Worm (Caenorhabditis elegans) whole organism, midembryonic: Measurements from ENCODE around the gene T05C1.1.

ENCODE experiments used
- T22C8.4 ChIP-seq: fragments of 200-800 bp; sonication (Bioruptor generic); IDR thresholded peaks from 2 replicates; pipeline ENCODE4 v1.3.6; 2022; ENCODE audit warnings: missing genetic modification characterization, missing compliant biosample characterization
- flt-1 ChIP-seq: fragments of 200-800 bp; sonication (Bioruptor generic); IDR thresholded peaks from 2 replicates; pipeline ENCODE4 v1.3.6; 2022; ENCODE audit warnings: missing genetic modification characterization, missing compliant biosample characterization
- klf-2 ChIP-seq: fragments of 200-800 bp; sonication (Bioruptor generic); conservative IDR thresholded peaks from 2 replicates; pipeline ENCODE4 v1.3.6; 2022; ENCODE audit warnings: missing genetic modification reagents, missing genetic modification characterization, missing compliant biosample characterization
- med-1 ChIP-seq: sonication (generic microtip); optimal IDR thresholded peaks from 2 replicates; lab custom pipeline; 2017; ENCODE audit warnings: missing genetic modification characterization, mild to moderate bottlenecking, missing compliant biosample characterization, antibody characterized with exemption, missing genetic modification reagents; ENCODE audit not compliant: insufficient read depth
- tab-1 ChIP-seq: fragments of 200-800 bp; sonication (Bioruptor generic); IDR thresholded peaks from 2 replicates; pipeline ENCODE4 v1.3.6; 2022; ENCODE audit warnings: missing genetic modification characterization, missing compliant biosample characterization
- ztf-23 ChIP-seq: fragments of 200-800 bp; sonication (Bioruptor generic); IDR thresholded peaks from 2 replicates; pipeline ENCODE4 v1.3.6; 2022; ENCODE audit warnings: missing genetic modification reagents, missing genetic modification characterization, missing compliant biosample characterization

ce11 chrII:4433146-4433545 is 45.3 kb upstream of the T05C1.1 start, which contains the start of gene nhr-109:
- no peak for TF ChIP-seq med-1
- no peak for TF ChIP-seq flt-1 (GFP tag; lab: Robert Waterston, UW)
- TF ChIP-seq tab-1: no peak
- no peak for TF ChIP-seq T22C8.4 (GFP tag; lab: Robert Waterston, UW)
- TF ChIP-seq ztf-23 (GFP tag; lab: Robert Waterston, UW): no peak
- TF ChIP-seq klf-2 (GFP tag; lab: Robert Waterston, UW): no peak
